Worm (Caenorhabditis elegans) whole organism, L4/young adult: ENCODE data around the gene C53A5.16.

Source experiments
- W03F9.2 ChIP-seq: fragments of 150-350 bp; optimal IDR thresholded peaks from 2 replicates; lab custom pipeline; 2014; ENCODE audit warnings: missing biosample characterization, missing genetic modification characterization
- dao-5 ChIP-seq: sonication (generic microtip); optimal IDR thresholded peaks from 2 replicates; lab custom pipeline; 2016; ENCODE audit warnings: missing genotype, missing genetic modification characterization, moderate library complexity, missing compliant biosample characterization
- him-1 ChIP-seq: sonication (generic microtip); optimal IDR thresholded peaks from 2 replicates; lab custom pipeline; 2016; ENCODE audit warnings: missing genotype, missing genetic modification reagents, missing genetic modification characterization, missing compliant biosample characterization

ce11 chrV:14518010-14518409 is 4.4 kb downstream of the C53A5.16 start, which contains the start of gene R02D5.6:
- no peak for TF ChIP-seq W03F9.2 (tag; lab: Kevin White, UChicago)
- no peak for TF ChIP-seq him-1
- TF ChIP-seq dao-5 (tag; lab: Kevin White, UChicago): no peak
